Fruit fly (Drosophila melanogaster) whole organism, pupa: ENCODE measurements around the gene Or10a.

Experiments used
- CG10348 ChIP-seq: fragments of 200-800 bp; sonication (Bioruptor generic); IDR thresholded peaks from 2 replicates; pipeline ENCODE4 v1.3.6; 2022; ENCODE audit warnings: missing biosample characterization, missing genetic modification characterization
- CG12605 ChIP-seq: fragments of 200-800 bp; sonication (Bioruptor generic); IDR thresholded peaks from 2 replicates; pipeline ENCODE4 v1.3.6; 2022; ENCODE audit warnings: missing biosample characterization, missing genetic modification characterization
- CG13204 ChIP-seq: fragments of 200-800 bp; sonication (Bioruptor generic); optimal IDR thresholded peaks from 2 replicates; lab custom pipeline; 2018; ENCODE audit warnings: missing biosample characterization, mild to moderate bottlenecking, missing genetic modification characterization, moderate library complexity
- CG14655 ChIP-seq: fragments of 200-800 bp; sonication (Bioruptor generic); optimal IDR thresholded peaks from 3 replicates; lab custom pipeline; 2017; ENCODE audit warnings: mild to moderate bottlenecking, missing biosample characterization, missing genetic modification reagents, missing genetic modification characterization
- CG15710 ChIP-seq: fragments of 200-800 bp; sonication (Bioruptor generic); optimal IDR thresholded peaks from 2 replicates; lab custom pipeline; 2018; ENCODE audit warnings: missing biosample characterization, mild to moderate bottlenecking, missing genetic modification characterization, moderate library complexity
- CG17806 ChIP-seq: fragments of 200-800 bp; sonication (Bioruptor generic); optimal IDR thresholded peaks from 2 replicates; lab custom pipeline; 2018; ENCODE audit warnings: missing biosample characterization, mild to moderate bottlenecking, missing genetic modification characterization, moderate library complexity
- CG32121 ChIP-seq: fragments of 200-800 bp; sonication (Bioruptor generic); IDR thresholded peaks from 2 replicates; pipeline ENCODE4 v1.3.6; 2022; ENCODE audit warnings: missing biosample characterization, missing genetic modification characterization
- CG34367 ChIP-seq: fragments of 200-800 bp; sonication (Bioruptor generic); optimal IDR thresholded peaks from 2 replicates; lab custom pipeline; 2018; ENCODE audit warnings: missing biosample characterization, mild to moderate bottlenecking, missing genetic modification characterization
- CG4496 ChIP-seq: fragments of 200-800 bp; sonication (Bioruptor generic); IDR thresholded peaks from 3 replicates; pipeline ENCODE4 v1.3.6; 2022; ENCODE audit warnings: missing biosample characterization, missing genetic modification characterization
- CG8159 ChIP-seq: fragments of 200-800 bp; sonication (Bioruptor generic); optimal IDR thresholded peaks from 3 replicates; lab custom pipeline; 2018; ENCODE audit warnings: missing biosample characterization, mild to moderate bottlenecking, missing genetic modification characterization, moderate library complexity
- CG8301 ChIP-seq: fragments of 200-800 bp; sonication (Bioruptor generic); optimal IDR thresholded peaks from 2 replicates; lab custom pipeline; 2018; ENCODE audit warnings: missing biosample characterization, mild to moderate bottlenecking, missing genetic modification characterization
- CG9948 ChIP-seq: fragments of 200-800 bp; sonication (Bioruptor generic); optimal IDR thresholded peaks from 2 replicates; lab custom pipeline; 2018; ENCODE audit warnings: missing biosample characterization, mild to moderate bottlenecking, missing genetic modification characterization, moderate library complexity
- D1 ChIP-seq: fragments of 200-800 bp; sonication (Bioruptor generic); optimal IDR thresholded peaks from 2 replicates; lab custom pipeline; 2018; ENCODE audit warnings: missing biosample characterization, mild to moderate bottlenecking, missing genetic modification characterization, moderate library complexity
- EcR ChIP-seq: fragments of 200-800 bp; sonication (Bioruptor generic); optimal IDR thresholded peaks from 3 replicates; lab custom pipeline; 2019; ENCODE audit warnings: missing biosample characterization, missing genetic modification characterization, mild to moderate bottlenecking, moderate library complexity, missing genetic modification reagents
- Ets98B ChIP-seq: fragments of 200-800 bp; sonication (Bioruptor generic); IDR thresholded peaks from 2 replicates; pipeline ENCODE4 v1.3.6; 2022; ENCODE audit warnings: missing biosample characterization, missing genetic modification characterization
- Pif1A ChIP-seq: fragments of 200-800 bp; sonication (Bioruptor generic); optimal IDR thresholded peaks from 3 replicates; lab custom pipeline; 2016; ENCODE audit warnings: missing biosample characterization, missing genetic modification characterization
- Pif1B ChIP-seq: fragments of 200-800 bp; sonication (Bioruptor generic); optimal IDR thresholded peaks from 3 replicates; lab custom pipeline; 2016; ENCODE audit warnings: missing biosample characterization, missing genetic modification characterization
- Snoo ChIP-seq: fragments of 200-800 bp; sonication (Bioruptor generic); optimal IDR thresholded peaks from 3 replicates; lab custom pipeline; 2017; ENCODE audit warnings: missing biosample characterization, mild to moderate bottlenecking, missing genetic modification characterization, inconsistent platforms
- fd96Ca ChIP-seq: fragments of 200-800 bp; sonication (Bioruptor generic); IDR thresholded peaks from 3 replicates; pipeline ENCODE4 v1.3.6; 2022; ENCODE audit warnings: missing biosample characterization, missing genetic modification characterization
- gl ChIP-seq: fragments of 200-800 bp; sonication (Bioruptor generic); optimal IDR thresholded peaks from 2 replicates; lab custom pipeline; 2018; ENCODE audit warnings: missing biosample characterization, mild to moderate bottlenecking, missing genetic modification characterization
- rn ChIP-seq: fragments of 200-800 bp; sonication (Bioruptor generic); IDR thresholded peaks from 2 replicates; pipeline ENCODE4 v1.3.6; 2022; ENCODE audit warnings: missing biosample characterization, missing genetic modification characterization

Gene Or10a

DNA sequence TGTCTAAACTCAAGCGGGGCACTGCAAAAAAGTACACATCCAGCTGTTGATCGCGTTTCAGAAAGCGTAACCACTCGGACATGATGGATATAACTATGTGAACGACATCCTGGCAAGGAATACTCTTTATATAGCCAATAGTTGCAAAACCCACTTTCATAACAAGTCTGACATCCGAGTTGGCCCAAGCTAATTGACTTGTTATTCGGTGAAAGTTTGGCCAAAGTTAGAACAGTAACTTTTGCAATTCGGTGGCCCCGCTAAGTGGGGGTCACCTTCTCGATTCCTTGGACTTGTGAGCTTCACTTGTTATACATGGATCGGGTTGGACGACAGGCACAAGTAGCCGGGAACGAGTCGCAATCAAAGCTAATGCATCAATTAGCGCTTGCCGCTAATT, at the start of gene Or10a, which contains the start of gene Gr10a:
Gene Or10a (minus strand): TSS at position 101 of the 400 bp plus-strand sequence.
Gene Gr10a (minus strand): TSS at position 101 of the 400 bp plus-strand sequence.
- TF ChIP-seq Snoo (tag; lab: Kevin White, UChicago) = no peak

DNA sequence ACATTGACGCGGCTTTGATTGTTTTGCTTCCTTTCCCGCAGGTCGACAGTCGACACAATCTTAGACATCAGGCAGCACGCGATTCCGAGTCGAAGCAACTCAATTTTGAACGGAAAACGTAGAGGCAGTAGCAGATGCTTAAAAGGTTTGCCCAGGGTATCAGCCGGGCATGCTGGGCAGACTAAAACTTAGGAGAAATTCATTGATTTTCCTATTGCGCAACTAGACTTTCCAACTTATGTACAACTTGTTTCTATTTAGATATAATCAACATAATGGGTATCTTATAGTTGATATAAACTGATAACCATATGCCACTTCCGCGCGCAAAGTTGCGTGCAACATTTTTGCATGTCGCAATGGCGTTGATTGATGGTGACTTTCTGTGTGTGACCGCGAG, 49.5 kb upstream of the Or10a start:
- TF ChIP-seq fd96Ca (GFP tag; lab: Robert Waterston, UW) = 0 out of 3 replicates have a peak, but pooled peaks have one; percentile 22
- TF ChIP-seq Pif1A (GFP tag; lab: Kevin White, UChicago) = no peak
- TF ChIP-seq CG32121 (GFP tag; lab: Robert Waterston, UW) = no peak
- TF ChIP-seq EcR (GFP tag; lab: Kevin White, UChicago) = no peak
- no peak for TF ChIP-seq CG34367 (tag; lab: Kevin White, UChicago)
- TF ChIP-seq CG12605 (GFP tag; lab: Robert Waterston, UW) = no peak
- 0 out of 3 replicates have a peak, but pooled peaks have one; percentile 34 for TF ChIP-seq CG4496 (GFP tag; lab: Robert Waterston, UW)
- no peak for TF ChIP-seq CG9948 (tag; lab: Kevin White, UChicago)
- no peak for TF ChIP-seq Pif1B (GFP tag; lab: Kevin White, UChicago)
- TF ChIP-seq CG10348 (GFP tag; lab: Robert Waterston, UW) = no peak
- TF ChIP-seq D1 (tag; lab: Kevin White, UChicago) = no peak

DNA sequence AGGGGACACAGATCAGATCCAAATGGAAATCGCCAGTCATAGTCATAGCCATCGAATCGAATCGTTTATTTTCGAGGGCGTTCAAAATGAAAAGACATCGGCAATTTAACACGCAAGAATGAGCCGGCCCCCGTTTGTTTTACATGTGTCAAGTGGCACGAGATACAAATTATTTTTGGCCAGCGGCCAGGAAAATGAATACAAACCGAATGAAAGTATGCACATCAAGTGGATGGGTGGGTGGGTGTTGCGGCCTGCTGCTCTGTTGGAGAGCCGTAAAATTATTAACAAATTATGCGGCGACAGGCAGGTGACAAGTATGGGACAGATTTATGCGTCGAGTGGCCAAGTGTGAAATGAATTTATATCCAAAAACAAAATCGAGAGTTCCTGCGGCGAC, 46.8 kb upstream of the Or10a start:
- TF ChIP-seq Snoo (tag; lab: Kevin White, UChicago) (no peak), CG32121 (GFP tag; lab: Robert Waterston, UW) (no peak), fd96Ca (GFP tag; lab: Robert Waterston, UW) (no peak), CG10348 (GFP tag; lab: Robert Waterston, UW) (no peak), D1 (tag; lab: Kevin White, UChicago) (no peak), CG8301 (tag; lab: Kevin White, UChicago) (no peak), EcR (GFP tag; lab: Kevin White, UChicago) (no peak), gl (no peak), CG17806 (tag; lab: Kevin White, UChicago) (no peak), CG8159 (tag; lab: Kevin White, UChicago) (no peak), Pif1A (GFP tag; lab: Kevin White, UChicago) (no peak), CG9948 (tag; lab: Kevin White, UChicago) (no peak), CG12605 (GFP tag; lab: Robert Waterston, UW) (no peak), rn (GFP tag; lab: Robert Waterston, UW) (no peak)

DNA sequence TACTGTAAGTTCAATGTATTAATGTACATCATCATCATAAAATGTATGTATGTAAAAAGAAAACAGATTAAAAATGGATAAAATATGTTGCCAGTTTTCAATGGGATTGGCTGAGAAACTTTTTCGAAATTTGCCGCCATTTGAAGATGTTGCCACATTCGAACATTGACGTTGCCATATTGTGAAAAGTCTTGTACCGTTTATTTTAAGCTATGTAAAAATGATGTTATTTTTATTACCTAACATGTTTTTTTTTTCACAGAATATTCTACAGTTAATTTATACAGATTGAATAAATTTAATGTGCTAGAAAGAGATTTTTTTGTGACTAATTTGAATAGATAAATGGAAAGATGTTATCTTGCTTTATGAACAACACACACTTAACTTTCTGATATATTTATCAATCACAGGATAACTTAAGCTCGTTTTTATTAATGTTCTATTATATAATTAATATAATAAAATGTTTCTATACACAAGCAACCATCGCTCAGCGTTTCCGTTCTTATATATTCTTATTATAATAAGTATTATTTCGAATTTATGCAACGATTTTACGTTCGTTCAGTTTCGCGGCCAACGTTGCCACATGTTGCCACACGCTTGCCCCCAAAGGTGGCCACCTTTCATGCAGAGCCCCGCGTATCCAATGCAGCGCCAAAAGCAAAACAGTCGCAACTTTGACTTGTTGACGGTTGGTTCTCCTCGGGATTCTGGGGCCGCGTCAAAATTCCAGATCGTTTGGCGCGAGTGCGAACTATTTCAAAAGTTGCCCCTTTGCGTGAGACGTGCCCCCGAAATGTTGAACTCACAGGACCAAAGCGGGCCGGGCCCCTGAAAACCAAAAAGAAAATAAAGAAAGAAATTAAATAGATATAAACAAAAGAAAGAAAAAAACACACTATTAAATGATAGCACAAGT, 42.0 kb upstream of the Or10a start, which contains the start of gene CG43155:
Gene CG43155 (plus strand): TSS at position 875 of the 925 bp plus-strand sequence.
- TF ChIP-seq CG13204 (GFP tag; lab: Kevin White, UChicago) = no peak
- TF ChIP-seq CG32121 (GFP tag; lab: Robert Waterston, UW) = no peak
- TF ChIP-seq Ets98B (GFP tag; lab: Robert Waterston, UW) = no peak
- no peak for TF ChIP-seq Snoo (tag; lab: Kevin White, UChicago)
- no peak for TF ChIP-seq fd96Ca (GFP tag; lab: Robert Waterston, UW)
- no peak for TF ChIP-seq Pif1B (GFP tag; lab: Kevin White, UChicago)
- no peak for TF ChIP-seq D1 (tag; lab: Kevin White, UChicago)
- no peak for TF ChIP-seq CG17806 (tag; lab: Kevin White, UChicago)
- no peak for TF ChIP-seq CG12605 (GFP tag; lab: Robert Waterston, UW)
- TF ChIP-seq CG10348 (GFP tag; lab: Robert Waterston, UW) = no peak
- TF ChIP-seq CG8159 (tag; lab: Kevin White, UChicago) = no peak
- TF ChIP-seq CG9948 (tag; lab: Kevin White, UChicago) = no peak

DNA sequence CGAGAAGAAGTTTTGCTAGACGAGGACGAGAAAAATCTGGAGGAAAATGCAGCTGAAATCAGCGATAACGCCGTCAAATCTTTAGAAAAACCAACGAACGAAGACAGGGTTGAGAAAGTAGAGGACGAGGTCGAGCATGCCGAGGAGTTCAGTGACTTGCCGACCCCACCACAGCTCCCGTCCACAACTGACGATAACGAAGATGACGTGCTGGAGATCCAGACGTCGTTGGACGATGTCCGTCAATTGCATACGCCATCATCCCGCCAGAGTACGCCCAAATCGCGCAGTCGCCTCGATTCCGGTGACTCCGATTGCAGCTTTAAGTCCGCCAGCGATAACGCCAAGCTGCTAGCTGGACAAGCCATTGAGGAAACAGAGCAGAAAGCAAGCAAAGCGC, 39.9 kb upstream of the Or10a start:
- TF ChIP-seq rn (GFP tag; lab: Robert Waterston, UW) (no peak), CG10348 (GFP tag; lab: Robert Waterston, UW) (no peak), EcR (GFP tag; lab: Kevin White, UChicago) (peak; percentile 82), CG15710 (no peak)

DNA sequence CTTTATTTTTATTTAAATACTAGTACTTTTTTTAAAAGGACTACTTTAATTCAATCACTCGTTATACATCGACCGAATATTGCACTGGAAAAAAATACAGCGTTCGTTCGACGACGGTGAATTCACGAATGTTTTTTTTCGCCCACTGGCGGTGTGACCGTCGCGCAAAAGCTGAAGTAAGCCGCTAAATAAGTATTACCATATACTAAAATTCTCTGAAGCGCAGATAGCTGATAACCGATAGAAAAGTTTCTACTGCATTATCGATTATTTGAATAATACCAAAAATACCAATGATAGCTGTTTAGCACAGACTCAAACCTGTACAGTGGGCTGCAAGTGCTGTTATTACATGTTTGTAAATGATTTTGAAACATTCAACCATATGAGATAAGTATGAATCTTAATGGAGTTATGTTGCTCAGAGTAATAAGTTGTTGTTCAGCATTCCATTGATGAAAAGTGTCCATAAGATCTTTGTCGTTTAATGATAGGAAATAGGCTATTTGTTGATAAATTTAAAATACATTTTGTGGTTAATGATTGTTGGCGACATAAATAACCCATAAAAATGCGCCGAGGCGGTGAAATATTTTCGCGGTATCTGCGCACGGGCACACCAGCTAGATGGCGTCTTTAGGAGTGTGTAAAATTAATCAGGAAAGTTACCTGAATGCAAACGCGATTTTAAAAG, 37.1 kb upstream of the Or10a start, which contains the start of the genes Evi5 and HP5:
Gene Evi5 (minus strand): TSS at position 198 of the 694 bp plus-strand sequence.
Gene HP5 (plus strand): TSS at position 598 of the 694 bp plus-strand sequence.
- no peak for TF ChIP-seq D1 (tag; lab: Kevin White, UChicago)
- TF ChIP-seq CG4496 (GFP tag; lab: Robert Waterston, UW) = peak; percentile 78; the same call in 2 of the 3 replicates
- TF ChIP-seq CG13204 (GFP tag; lab: Kevin White, UChicago) = no peak
- no peak for TF ChIP-seq gl
- peak; percentile 61; the same call in 1 of the 3 replicates for TF ChIP-seq fd96Ca (GFP tag; lab: Robert Waterston, UW)
- TF ChIP-seq Ets98B (GFP tag; lab: Robert Waterston, UW) = peak; percentile 26; the same call in 1 of the 2 replicates
- no peak for TF ChIP-seq CG17806 (tag; lab: Kevin White, UChicago)
- TF ChIP-seq CG14655 (GFP tag; lab: Kevin White, UChicago) = no peak
- TF ChIP-seq CG8301 (tag; lab: Kevin White, UChicago) = no peak
- TF ChIP-seq CG15710 = no peak
- TF ChIP-seq Pif1B (GFP tag; lab: Kevin White, UChicago) = no peak
- TF ChIP-seq CG34367 (tag; lab: Kevin White, UChicago) = no peak
- TF ChIP-seq CG9948 (tag; lab: Kevin White, UChicago) = no peak
- no peak for TF ChIP-seq CG10348 (GFP tag; lab: Robert Waterston, UW)
- peak; percentile 57 for TF ChIP-seq Snoo (tag; lab: Kevin White, UChicago)
- peak; percentile 39; the same call in 1 of the 2 replicates for TF ChIP-seq rn (GFP tag; lab: Robert Waterston, UW)
- no peak for TF ChIP-seq EcR (GFP tag; lab: Kevin White, UChicago)
- TF ChIP-seq CG8159 (tag; lab: Kevin White, UChicago) = peak; percentile 20
- no peak for TF ChIP-seq Pif1A (GFP tag; lab: Kevin White, UChicago)
- peak; percentile 38; the same call in 1 of the 2 replicates for TF ChIP-seq CG12605 (GFP tag; lab: Robert Waterston, UW)
- 0 out of 2 replicates have a peak, but pooled peaks have one; percentile 15 for TF ChIP-seq CG32121 (GFP tag; lab: Robert Waterston, UW)
